Worm (Caenorhabditis elegans) whole organism, mixed stage, embryonic: ENCODE results near the gene pho-5.

Experiments
- ceh-43 ChIP-seq: fragments of 200-800 bp; sonication (Bioruptor generic); optimal IDR thresholded peaks from 2 replicates; lab custom pipeline; 2018; ENCODE audit warnings: mild to moderate bottlenecking, missing genetic modification characterization, moderate library complexity, missing compliant biosample characterization
- snpc-4 ChIP-seq: fragments of 150-350 bp; optimal IDR thresholded peaks from 2 replicates; lab custom pipeline; 2014; ENCODE audit warnings: missing biosample characterization, missing genetic modification characterization
- unc-39 ChIP-seq: fragments of 150-350 bp; optimal IDR thresholded peaks from 2 replicates; lab custom pipeline; 2014; ENCODE audit warnings: missing biosample characterization, missing genetic modification characterization
- unc-62 ChIP-seq: fragments of 150-350 bp; optimal IDR thresholded peaks from 2 replicates; lab custom pipeline; 2014; ENCODE audit warnings: missing biosample characterization, missing genetic modification reagents, missing genetic modification characterization
- ztf-11 ChIP-seq: fragments of 150-350 bp; optimal IDR thresholded peaks from 2 replicates; lab custom pipeline; 2014; ENCODE audit warnings: missing biosample characterization, missing genetic modification characterization

DNA sequence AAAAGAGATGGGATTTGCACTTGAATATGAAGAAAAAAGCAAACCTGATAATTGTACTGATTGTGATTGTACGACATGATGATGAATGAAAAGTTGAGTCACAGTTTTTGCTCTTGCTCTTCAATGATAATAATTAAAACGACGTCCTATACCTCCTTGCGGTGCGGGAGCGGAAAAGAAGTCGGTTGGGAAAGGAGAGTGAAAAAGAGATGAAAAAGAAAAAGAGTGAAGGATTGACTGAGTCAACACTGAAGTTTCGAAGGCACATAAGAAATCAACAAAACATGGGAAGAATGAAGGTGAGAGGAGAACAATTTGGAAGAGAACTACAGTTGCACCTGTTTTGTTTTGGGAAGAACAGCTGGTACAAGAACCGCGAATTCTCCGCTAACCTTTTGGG lies 33.7 kb upstream of the pho-5 start, which contains the start of gene F56C9.8:
- no peak for TF ChIP-seq unc-39 (tag; lab: Kevin White, UChicago)
- TF ChIP-seq ztf-11: no peak
- TF ChIP-seq unc-62 (GFP tag; lab: Kevin White, UChicago): no peak
- no peak for TF ChIP-seq snpc-4
- no peak for TF ChIP-seq ceh-43 (GFP tag; lab: Kevin White, UChicago)
